Fruit fly (Drosophila melanogaster) S2 (cell line): Measurements from ENCODE around the gene SLIRP2.

Experiments used
- CG8478 ChIP-seq: fragments of >200 bp; optimal IDR thresholded peaks from 2 replicates; lab custom pipeline; 2018
- CTCF ChIP-seq, 2 experiments: fragments of >200 bp; optimal IDR thresholded peaks; 2 replicates each; lab custom pipeline; 2018

Gene SLIRP2

DNA sequence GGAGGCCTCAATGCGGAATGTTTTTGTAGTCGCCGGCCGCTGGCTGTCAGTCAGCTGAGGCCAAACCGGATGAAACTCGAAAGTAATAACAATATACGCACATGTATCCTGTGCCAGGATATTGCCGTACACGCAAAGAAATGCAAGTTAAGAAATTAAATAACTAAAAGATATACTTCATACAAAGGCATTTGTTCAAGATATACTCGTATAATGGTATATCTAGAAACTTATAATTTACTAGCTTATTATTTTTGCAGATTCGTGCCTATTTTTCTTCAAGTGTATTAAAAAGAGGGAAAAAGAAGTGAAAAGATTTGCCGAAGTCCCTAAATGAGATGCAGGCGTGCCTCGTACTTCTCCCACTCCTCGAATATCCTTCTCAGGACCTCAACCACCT lies 32.4 kb downstream of the SLIRP2 start:
- TF ChIP-seq CTCF (optimal IDR thresholded peaks at IDR 0.05; lab: Kevin White, UChicago) (no peak), CG8478 (lab: Kevin White, UChicago) (no peak)

DNA sequence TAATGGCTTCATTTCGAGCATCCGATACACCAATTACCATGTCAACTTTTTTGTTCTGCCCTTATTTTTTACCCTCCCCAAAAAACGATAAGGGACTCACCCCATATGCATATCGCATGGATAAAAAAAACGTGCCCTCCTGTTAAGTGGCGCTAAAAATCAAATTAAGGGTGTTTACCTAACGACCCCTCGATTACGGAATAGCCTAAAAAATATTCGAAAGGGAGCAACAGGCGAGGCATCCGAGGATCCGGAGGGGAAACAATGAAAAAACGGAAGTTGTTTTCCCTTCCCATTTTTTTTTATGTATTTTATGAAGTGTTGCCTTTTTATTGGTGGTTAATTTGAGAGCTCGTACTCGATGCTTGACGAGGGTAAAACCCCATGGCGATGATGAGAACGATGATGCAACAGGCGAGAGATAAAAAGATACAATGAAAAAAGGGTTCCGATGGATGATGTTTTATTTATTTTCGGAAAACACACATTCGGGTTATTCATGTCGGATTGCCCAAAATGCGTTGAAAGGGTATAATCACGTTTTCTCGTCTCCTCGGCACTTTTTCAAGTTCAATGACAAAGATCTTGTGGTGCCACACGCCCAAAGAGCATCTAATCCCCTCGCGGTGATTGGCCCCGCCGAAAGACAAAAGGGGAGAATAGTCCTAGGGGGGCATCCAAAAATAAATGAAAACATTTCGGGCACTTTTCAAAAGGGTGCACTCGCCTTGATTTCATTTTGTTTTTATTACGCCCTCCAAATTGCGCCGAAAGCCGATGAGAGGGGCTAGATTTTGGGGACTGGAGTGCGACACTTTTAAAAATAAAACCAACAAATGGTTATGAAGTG lies 33.7 kb downstream of the SLIRP2 start, which contains the start of gene CG44227:
CG44227 (minus strand) TSS at position 849 of the 850 bp plus-strand sequence.
- TF ChIP-seq CG8478 (lab: Kevin White, UChicago) (no peak), CTCF (optimal IDR thresholded peaks at IDR 0.05; lab: Kevin White, UChicago) (no peak)

dm6 chr3R:8686446-8686845 lies 35.6 kb downstream of the SLIRP2 start:
- no peak for TF ChIP-seq CTCF (optimal IDR thresholded peaks at IDR 0.05; lab: Kevin White, UChicago)
- no peak for TF ChIP-seq CG8478 (lab: Kevin White, UChicago)

- TF ChIP-seq CG8478 (lab: Kevin White, UChicago), result no peak
- TF ChIP-seq CTCF (optimal IDR thresholded peaks at IDR 0.05; lab: Kevin White, UChicago), result no peak
Observed at dm6 chr3R:8694110-8694826, 43.4 kb downstream of the SLIRP2 start.

DNA sequence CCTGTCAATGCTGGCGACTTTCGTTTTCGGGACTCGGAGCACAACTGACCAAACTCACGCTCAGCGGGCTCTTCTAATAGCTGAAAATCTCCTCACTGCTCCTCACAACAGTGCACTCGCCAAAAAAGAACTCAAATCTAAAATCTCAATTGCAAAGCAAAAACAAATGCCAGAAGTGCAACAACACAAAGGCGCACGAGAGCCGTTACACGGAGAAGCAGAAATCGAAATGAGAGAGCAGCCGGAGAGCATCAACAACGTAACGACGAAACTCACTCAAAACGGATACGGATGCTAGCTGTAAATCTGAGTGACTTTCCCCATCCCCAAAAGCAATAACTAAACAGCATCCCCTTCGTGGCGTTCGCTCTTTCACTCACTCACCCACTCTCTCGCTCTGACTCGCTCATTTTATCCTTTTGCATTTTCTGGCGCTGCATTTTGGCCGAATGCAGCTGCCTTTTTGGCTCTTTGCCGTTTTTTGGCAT lies 46.9 kb downstream of the SLIRP2 start, which contains the start of gene hb:
hb (minus strand) TSS at position 51 of the 488 bp plus-strand sequence.
- TF ChIP-seq CG8478 (lab: Kevin White, UChicago), result no peak
- no peak for TF ChIP-seq CTCF (optimal IDR thresholded peaks at IDR 0.05; lab: Kevin White, UChicago)

DNA sequence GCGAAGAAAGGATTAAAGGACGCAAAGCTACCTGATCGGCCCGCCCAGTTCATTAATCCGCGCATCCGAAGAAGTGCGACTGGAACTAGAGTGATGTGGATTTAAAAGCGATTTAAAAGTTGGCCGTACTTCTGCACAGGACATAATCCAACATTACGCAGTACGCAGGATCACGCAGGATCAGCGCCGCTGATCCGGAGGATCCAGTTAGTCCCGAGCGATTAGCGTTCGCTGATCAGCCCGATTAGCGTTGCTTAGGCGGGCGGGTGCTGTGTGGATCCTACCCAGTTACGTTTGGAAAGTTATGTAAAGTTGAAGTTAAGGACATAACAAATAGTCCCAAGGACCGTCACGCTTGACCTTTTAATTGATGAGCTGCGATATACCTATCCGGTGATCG lies 48.3 kb downstream of the SLIRP2 start:
- TF ChIP-seq CTCF (optimal IDR thresholded peaks at IDR 0.05; lab: Kevin White, UChicago) (no peak), CG8478 (lab: Kevin White, UChicago) (no peak)

DNA sequence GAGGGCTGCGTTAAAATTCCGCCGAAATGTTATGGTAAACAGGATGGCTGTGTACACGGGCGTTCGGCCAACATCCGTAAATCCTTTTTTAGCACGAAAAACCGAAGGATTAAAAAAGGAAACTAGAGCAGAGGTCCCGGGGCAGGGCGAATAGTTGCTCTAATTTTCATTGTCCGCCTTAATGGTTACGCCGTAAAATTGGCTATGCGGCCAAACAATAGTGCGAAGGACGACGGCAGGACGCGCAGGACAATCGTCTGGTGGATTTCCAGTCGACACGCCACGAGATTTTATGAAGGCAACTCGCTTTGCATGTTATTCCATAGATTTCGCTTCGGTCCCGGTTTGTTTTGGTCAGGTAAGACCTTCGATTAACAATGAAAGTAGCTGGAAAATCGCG lies 49.8 kb downstream of the SLIRP2 start:
- TF ChIP-seq CTCF (optimal IDR thresholded peaks at IDR 0.05; lab: Kevin White, UChicago), result no peak
- TF ChIP-seq CG8478 (lab: Kevin White, UChicago), result no peak
